Fruit fly (Drosophila melanogaster) whole organism, embryonic: ENCODE data around the gene VGlut.

Source experiments
- Abd-B ChIP-seq: fragments of 200-800 bp; sonication (Bioruptor generic); optimal IDR thresholded peaks from 2 replicates; lab custom pipeline; 2018; ENCODE audit warnings: missing biosample characterization, mild to moderate bottlenecking, missing genetic modification characterization, moderate library complexity
- C15 ChIP-seq: fragments of 200-800 bp; sonication (Bioruptor generic); IDR thresholded peaks from 3 replicates; pipeline ENCODE4 v1.3.6; 2022; ENCODE audit warnings: missing biosample characterization, missing genetic modification characterization
- CG1024 ChIP-seq: fragments of 200-800 bp; sonication (Bioruptor generic); IDR thresholded peaks from 2 replicates; pipeline ENCODE4 v1.3.6; 2022; ENCODE audit warnings: missing biosample characterization, missing genetic modification characterization
- CG10366 ChIP-seq: fragments of 200-800 bp; sonication (Bioruptor generic); IDR thresholded peaks from 2 replicates; pipeline ENCODE4 v1.3.6; 2022; ENCODE audit warnings: missing biosample characterization, missing genetic modification characterization
- CG12219 ChIP-seq: fragments of 200-800 bp; sonication (Bioruptor generic); optimal IDR thresholded peaks from 3 replicates; lab custom pipeline; 2018; ENCODE audit warnings: missing biosample characterization, mild to moderate bottlenecking, missing genetic modification characterization
- CG13123 ChIP-seq: fragments of 200-800 bp; sonication (Bioruptor generic); optimal IDR thresholded peaks from 2 replicates; lab custom pipeline; 2016; ENCODE audit warnings: missing biosample characterization, missing genetic modification characterization
- CG13287 ChIP-seq: fragments of 200-800 bp; sonication (Bioruptor generic); IDR thresholded peaks from 2 replicates; pipeline ENCODE4 v1.3.6; 2022; ENCODE audit warnings: missing biosample characterization, missing genetic modification characterization; ENCODE audit not compliant: partially characterized antibody
- CG13624 ChIP-seq: fragments of 200-800 bp; sonication (Bioruptor generic); optimal IDR thresholded peaks from 2 replicates; lab custom pipeline; 2016; ENCODE audit warnings: missing biosample characterization, missing genetic modification characterization
- CG14667 ChIP-seq: fragments of 200-800 bp; sonication (Bioruptor generic); IDR thresholded peaks from 2 replicates; pipeline ENCODE4 v1.3.6; 2022; ENCODE audit warnings: missing biosample characterization, missing genetic modification characterization
- CG14965 ChIP-seq: fragments of 200-800 bp; sonication (Bioruptor generic); optimal IDR thresholded peaks from 2 replicates; lab custom pipeline; 2016; ENCODE audit warnings: missing biosample characterization, missing genetic modification characterization, borderline replicate concordance
- CG15073 ChIP-seq: fragments of 200-800 bp; sonication (Bioruptor generic); optimal IDR thresholded peaks from 2 replicates; lab custom pipeline; 2016; ENCODE audit warnings: missing biosample characterization, missing genetic modification characterization
- CG15269 ChIP-seq: fragments of 200-800 bp; sonication (Bioruptor generic); optimal IDR thresholded peaks from 2 replicates; lab custom pipeline; 2018; ENCODE audit warnings: missing biosample characterization, mild to moderate bottlenecking, missing genetic modification characterization, moderate library complexity
- CG1603 ChIP-seq: fragments of 200-800 bp; sonication (Bioruptor generic); optimal IDR thresholded peaks from 2 replicates; lab custom pipeline; 2019; ENCODE audit warnings: missing biosample characterization, mild to moderate bottlenecking, missing genetic modification characterization, moderate library complexity
- CG17359 ChIP-seq: fragments of 200-800 bp; sonication (Bioruptor generic); optimal IDR thresholded peaks from 3 replicates; lab custom pipeline; 2018; ENCODE audit warnings: missing biosample characterization, mild to moderate bottlenecking, missing genetic modification characterization, moderate library complexity
- CG17385 ChIP-seq: fragments of 200-800 bp; sonication (Bioruptor generic); optimal IDR thresholded peaks from 3 replicates; lab custom pipeline; 2018; ENCODE audit warnings: missing biosample characterization, mild to moderate bottlenecking, missing genetic modification characterization
- CG18476 ChIP-seq: fragments of 200-800 bp; sonication (Bioruptor generic); optimal IDR thresholded peaks from 2 replicates; lab custom pipeline; 2016; ENCODE audit warnings: missing biosample characterization, mild to moderate bottlenecking, missing genetic modification characterization
- CG18619 ChIP-seq: fragments of 200-800 bp; sonication (Bioruptor generic); optimal IDR thresholded peaks from 3 replicates; lab custom pipeline; 2017; ENCODE audit warnings: missing biosample characterization, mild to moderate bottlenecking, missing genetic modification characterization
- CG2199 ChIP-seq: fragments of 200-800 bp; sonication (Bioruptor generic); IDR thresholded peaks from 3 replicates; pipeline ENCODE4 v1.3.6; 2022; ENCODE audit warnings: missing biosample characterization, missing genetic modification characterization
- CG31224 ChIP-seq: fragments of 200-800 bp; sonication (Bioruptor generic); IDR thresholded peaks from 2 replicates; pipeline ENCODE4 v1.3.6; 2022; ENCODE audit warnings: missing biosample characterization, missing genetic modification characterization
- CG31441 ChIP-seq: fragments of 200-800 bp; sonication (Bioruptor generic); IDR thresholded peaks from 2 replicates; pipeline ENCODE4 v1.3.6; 2022; ENCODE audit warnings: missing biosample characterization, missing genetic modification characterization
- CG3281 ChIP-seq: fragments of 200-800 bp; sonication (Bioruptor generic); optimal IDR thresholded peaks from 3 replicates; lab custom pipeline; 2017; ENCODE audit warnings: missing biosample characterization, mild to moderate bottlenecking, missing genetic modification characterization
- CG3407 ChIP-seq: fragments of 200-800 bp; sonication (Bioruptor generic); optimal IDR thresholded peaks from 2 replicates; lab custom pipeline; 2018; ENCODE audit warnings: missing biosample characterization, mild to moderate bottlenecking, missing genetic modification characterization
- CG42726 ChIP-seq: fragments of 200-800 bp; sonication (Bioruptor generic); IDR thresholded peaks from 2 replicates; pipeline ENCODE4 v1.3.6; 2022; ENCODE audit warnings: missing biosample characterization, missing genetic modification characterization; ENCODE audit not compliant: partially characterized antibody
- CG4424 ChIP-seq: fragments of 200-800 bp; sonication (Bioruptor generic); optimal IDR thresholded peaks from 3 replicates; lab custom pipeline; 2016; ENCODE audit warnings: missing biosample characterization, missing genetic modification characterization
- CG4730 ChIP-seq: fragments of 200-800 bp; sonication (Bioruptor generic); IDR thresholded peaks from 2 replicates; pipeline ENCODE4 v1.3.6; 2022; ENCODE audit warnings: missing biosample characterization, missing genetic modification characterization
- CG7928 ChIP-seq: fragments of 200-800 bp; sonication (Bioruptor generic); optimal IDR thresholded peaks from 2 replicates; lab custom pipeline; 2017; ENCODE audit warnings: missing biosample characterization, mild to moderate bottlenecking, missing genetic modification characterization
- CG9437 ChIP-seq: fragments of 200-800 bp; sonication (Bioruptor generic); optimal IDR thresholded peaks from 2 replicates; lab custom pipeline; 2018; ENCODE audit warnings: missing biosample characterization, mild to moderate bottlenecking, missing genetic modification characterization
- Fer2 ChIP-seq: fragments of 200-800 bp; sonication (Bioruptor generic); optimal IDR thresholded peaks from 2 replicates; lab custom pipeline; 2018; ENCODE audit warnings: missing biosample characterization, mild to moderate bottlenecking, missing genetic modification characterization, moderate library complexity
- Fer3 ChIP-seq: fragments of 200-800 bp; sonication (Bioruptor generic); optimal IDR thresholded peaks from 2 replicates; lab custom pipeline; 2018; ENCODE audit warnings: missing biosample characterization, mild to moderate bottlenecking, missing genetic modification characterization, moderate library complexity
- Gug ChIP-seq: fragments of 200-800 bp; sonication (Bioruptor generic); IDR thresholded peaks from 4 replicates; pipeline ENCODE4 v1.3.6; 2022; ENCODE audit warnings: missing biosample characterization, missing genetic modification characterization
- HHEX ChIP-seq: fragments of 200-800 bp; sonication (Bioruptor generic); optimal IDR thresholded peaks from 3 replicates; lab custom pipeline; 2017; ENCODE audit warnings: missing biosample characterization, mild to moderate bottlenecking, missing genetic modification characterization, missing genetic modification reagents
- HLH3B ChIP-seq: fragments of 200-800 bp; sonication (Bioruptor generic); IDR thresholded peaks from 2 replicates; pipeline ENCODE4 v1.3.6; 2022; ENCODE audit warnings: missing biosample characterization, missing genetic modification characterization
- Max ChIP-seq: fragments of 200-800 bp; sonication (Bioruptor generic); optimal IDR thresholded peaks from 2 replicates; lab custom pipeline; 2016; ENCODE audit warnings: missing biosample characterization, mild to moderate bottlenecking, missing genetic modification characterization
- Nf-YB ChIP-seq: fragments of 200-800 bp; sonication (Bioruptor generic); optimal IDR thresholded peaks from 3 replicates; lab custom pipeline; 2019; ENCODE audit warnings: missing biosample characterization, mild to moderate bottlenecking, missing genetic modification characterization, moderate library complexity
- Spps ChIP-seq: fragments of 200-800 bp; sonication (Bioruptor generic); optimal IDR thresholded peaks from 2 replicates; lab custom pipeline; 2018; ENCODE audit warnings: missing biosample characterization, mild to moderate bottlenecking, missing genetic modification characterization
- ap ChIP-seq: fragments of 200-800 bp; sonication (Bioruptor generic); IDR thresholded peaks from 2 replicates; pipeline ENCODE4 v1.3.6; 2022; ENCODE audit warnings: missing biosample characterization, missing genetic modification characterization
- chm ChIP-seq: fragments of 200-800 bp; sonication (Bioruptor generic); IDR thresholded peaks from 2 replicates; pipeline ENCODE4 v1.3.6; 2022; ENCODE audit warnings: missing biosample characterization, missing genetic modification characterization
- cwo ChIP-seq: fragments of 200-800 bp; sonication (Bioruptor generic); optimal IDR thresholded peaks from 3 replicates; lab custom pipeline; 2017; ENCODE audit warnings: missing biosample characterization, missing genetic modification characterization, mild to moderate bottlenecking, moderate library complexity, missing genetic modification reagents
- fd3F ChIP-seq: fragments of 200-800 bp; sonication (Bioruptor generic); optimal IDR thresholded peaks from 2 replicates; lab custom pipeline; 2018; ENCODE audit warnings: missing biosample characterization, mild to moderate bottlenecking, missing genetic modification characterization, moderate library complexity
- lmd ChIP-seq: fragments of 200-800 bp; sonication (Bioruptor generic); IDR thresholded peaks from 2 replicates; pipeline ENCODE4 v1.3.6; 2022; ENCODE audit warnings: missing biosample characterization, missing genetic modification characterization
- lov ChIP-seq, 2 experiments: fragments of 200-800 bp in 1 of 2; fragments of >200 bp in 1 of 2; sonication (Bioruptor generic) in 1 of 2; IDR thresholded peaks in 1 of 2; optimal IDR thresholded peaks in 1 of 2; 2 replicates in 1 of 2; 3 replicates in 1 of 2; pipeline versions ENCODE4 v1.3.6 to Lab custom; 2017 to 2022; ENCODE audit warnings: missing biosample characterization in 1 of 2, missing genetic modification characterization in 1 of 2
- mld ChIP-seq: fragments of 200-800 bp; sonication (Bioruptor generic); IDR thresholded peaks from 3 replicates; pipeline ENCODE4 v1.3.6; 2022; ENCODE audit warnings: missing biosample characterization, missing genetic modification characterization; ENCODE audit not compliant: partially characterized antibody
- nmo ChIP-seq: fragments of 200-800 bp; sonication (Bioruptor generic); optimal IDR thresholded peaks from 2 replicates; lab custom pipeline; 2018; ENCODE audit warnings: missing biosample characterization, mild to moderate bottlenecking, missing genetic modification characterization, moderate library complexity
- otp ChIP-seq: fragments of 200-800 bp; sonication (Bioruptor generic); IDR thresholded peaks from 3 replicates; pipeline ENCODE4, ENCODE4 v1.3.6; 2022; ENCODE audit warnings: missing biosample characterization, missing genetic modification characterization
- pan ChIP-seq, 4 experiments: fragments of >200 bp in 3 of 4; fragments of 200-800 bp in 1 of 4; sonication (Bioruptor generic) in 1 of 4; optimal IDR thresholded peaks in 3 of 4; IDR thresholded peaks in 1 of 4; 2 replicates each; pipeline versions ENCODE4 v1.3.6 to Lab custom; 2017 to 2022; ENCODE audit warnings: missing biosample characterization in 2 of 4, missing genetic modification characterization in 2 of 4, mixed read lengths in 1 of 4
- prd ChIP-seq, 3 experiments: fragments of >200 bp in 2 of 3; fragments of 200-800 bp in 1 of 3; sonication (Bioruptor generic) in 1 of 3; optimal IDR thresholded peaks in 2 of 3; IDR thresholded peaks in 1 of 3; 2 replicates in 2 of 3; 3 replicates in 1 of 3; pipeline versions ENCODE4 v1.3.6 to Lab custom; 2017 to 2022; ENCODE audit warnings: missing biosample characterization in 1 of 3, missing genetic modification characterization in 1 of 3
- repo ChIP-seq: fragments of 200-800 bp; sonication (Bioruptor generic); optimal IDR thresholded peaks from 2 replicates; lab custom pipeline; 2016; ENCODE audit warnings: missing biosample characterization, missing genetic modification characterization
- sens ChIP-seq: fragments of 200-800 bp; sonication (Bioruptor generic); peaks from one replicate; lab custom pipeline; 2016; ENCODE audit warnings: missing biosample characterization, missing genetic modification characterization
- vvl ChIP-seq: fragments of 200-800 bp; sonication (Bioruptor generic); IDR thresholded peaks from 2 replicates; pipeline ENCODE4 v1.3.6; 2022; ENCODE audit warnings: missing biosample characterization, missing genetic modification characterization

VGlut gene

dm6 chr2L:2420490-2420889 is 20.4 kb downstream of the VGlut start, which contains the start of gene CG9886 (continued):
- no peak for TF ChIP-seq CG14965 (GFP tag; lab: Kevin White, UChicago)
- peak; percentile 58 for TF ChIP-seq Max (GFP tag; lab: Kevin White, UChicago)
- peak; percentile 22 for TF ChIP-seq CG7928 (GFP tag; lab: Kevin White, UChicago)
- peak; percentile 38 for TF ChIP-seq CG1603
- TF ChIP-seq chm = no peak
- TF ChIP-seq Fer3 (tag; lab: Kevin White, UChicago) = peak; percentile 50
- no peak for TF ChIP-seq CG2199 (GFP tag; lab: Robert Waterston, UW)
- peak; percentile 29 for TF ChIP-seq CG13123
- TF ChIP-seq vvl (GFP tag; lab: Robert Waterston, UW) = peak; percentile 77
- no peak for TF ChIP-seq CG15073 (GFP tag; lab: Kevin White, UChicago)
- peak; percentile 67 for TF ChIP-seq CG17359 (tag; lab: Kevin White, UChicago)
- no peak; the same call in 1 of the 2 replicates for TF ChIP-seq CG14667 (GFP tag; lab: Robert Waterston, UW)
- TF ChIP-seq lmd (GFP tag; lab: Robert Waterston, UW) = peak; percentile 32; the same call in 1 of the 2 replicates
- TF ChIP-seq CG18619 = peak; percentile 34
- peak; percentile 21 for TF ChIP-seq CG9437 (GFP tag; lab: Kevin White, UChicago)
- peak; percentile 18; the same call in 1 of the 2 replicates for TF ChIP-seq HLH3B (GFP tag; lab: Robert Waterston, UW)
- TF ChIP-seq CG10366 (GFP tag; lab: Robert Waterston, UW) = peak; percentile 50
- TF ChIP-seq CG4424 (GFP tag; lab: Kevin White, UChicago) = peak; percentile 68
- peak; percentile 49 for TF ChIP-seq Nf-YB (GFP tag; lab: Kevin White, UChicago)
- peak; percentile 52 for TF ChIP-seq CG3281 (GFP tag; lab: Kevin White, UChicago)
- TF ChIP-seq CG13624 (GFP tag; lab: Kevin White, UChicago) = no peak
- peak; percentile 84 for TF ChIP-seq CG31441
- TF ChIP-seq CG13287 = peak; percentile 53; the same call in 1 of the 2 replicates
- TF ChIP-seq fd3F (GFP tag; lab: Kevin White, UChicago) = peak; percentile 35
- TF ChIP-seq CG1024 (GFP tag; lab: Robert Waterston, UW) = no peak
- no peak for TF ChIP-seq C15 (GFP tag; lab: Robert Waterston, UW)
- TF ChIP-seq mld (GFP tag; lab: Robert Waterston, UW) = no peak
- peak; percentile 7 for TF ChIP-seq CG3407 (GFP tag; lab: Kevin White, UChicago)
- peak; percentile 15 for TF ChIP-seq CG12219 (GFP tag; lab: Kevin White, UChicago)
- TF ChIP-seq ap (GFP tag; lab: Robert Waterston, UW) = 0 out of 2 replicates have a peak, but pooled peaks have one; percentile 22
- no peak for TF ChIP-seq Gug
- peak; percentile 25 for TF ChIP-seq Fer2 (tag; lab: Kevin White, UChicago)
- TF ChIP-seq cwo (GFP tag; lab: Kevin White, UChicago) = peak; percentile 0
- TF ChIP-seq Abd-B (GFP tag; lab: Kevin White, UChicago) = peak; percentile 12
- no peak for TF ChIP-seq repo (GFP tag; lab: Kevin White, UChicago)
- TF ChIP-seq CG15269 = peak; percentile 71
- TF ChIP-seq Spps (tag; lab: Kevin White, UChicago) = peak; percentile 39
- TF ChIP-seq lov (optimal IDR thresholded peaks at IDR 0.05; lab: Kevin White, UChicago) = no peak
- TF ChIP-seq lov (GFP tag; IDR thresholded peaks at IDR 0.05; lab: Robert Waterston, UW) = no peak
- peak; percentile 84 for TF ChIP-seq nmo
- TF ChIP-seq CG17385 (GFP tag; lab: Kevin White, UChicago) = peak; percentile 45
- peak; percentile 41 for TF ChIP-seq HHEX
- no peak for TF ChIP-seq CG4730
- peak; percentile 86 for TF ChIP-seq sens (GFP tag; lab: Kevin White, UChicago)
- no peak for TF ChIP-seq CG31224 (GFP tag; lab: Robert Waterston, UW)
- peak; percentile 49 for TF ChIP-seq CG18476 (GFP tag; lab: Kevin White, UChicago)
- no peak for TF ChIP-seq CG42726 (GFP tag; lab: Robert Waterston, UW)
- no peak for TF ChIP-seq otp (GFP tag; lab: Robert Waterston, UW)
- no peak for TF ChIP-seq prd (optimal IDR thresholded peaks at IDR 0.05; lab: Kevin White, UChicago)
- peak; percentile 69 for TF ChIP-seq prd (GFP tag; IDR thresholded peaks at IDR 0.05; lab: Robert Waterston, UW)
- no peak for TF ChIP-seq pan (optimal IDR thresholded peaks at IDR 0.05; lab: Kevin White, UChicago)
- peak in 1 of 2 experiments; percentile 78 for TF ChIP-seq pan (GFP tag; optimal IDR thresholded peaks at IDR 0.05 in 1 of 2, IDR thresholded peaks at IDR 0.05 in 1 of 2)
